Worm (Caenorhabditis elegans) whole organism, L1 larva: Measurements from ENCODE around the gene dhs-6.
A peak's percentile ranks its signal among the peaks of the same experiment; 100 is the strongest.
"Not testable (repeated sequence)": the region's sequence is repeated elsewhere in the genome, so short reads cannot be mapped to it uniquely, and the experiment has no call there.

ENCODE experiments used
- C04F5.9 ChIP-seq: sonication (generic microtip); optimal IDR thresholded peaks from 2 replicates; lab custom pipeline; 2016; ENCODE audit warnings: missing genetic modification characterization, missing compliant biosample characterization
- C16A3.4 ChIP-seq: fragments of 150-350 bp; optimal IDR thresholded peaks from 2 replicates; lab custom pipeline; 2014; ENCODE audit warnings: missing biosample characterization, missing genetic modification characterization
- C34B4.2 ChIP-seq: sonication (generic microtip); optimal IDR thresholded peaks from 2 replicates; lab custom pipeline; 2017; ENCODE audit warnings: mild to moderate bottlenecking, missing genetic modification characterization, missing compliant biosample characterization
- ceh-82 ChIP-seq, 3 experiments: fragments of 150-350 bp in 1 of 3; sonication (generic microtip) in 2 of 3; optimal IDR thresholded peaks; 2 replicates each; lab custom pipeline; 2014 to 2017; ENCODE audit warnings: missing biosample characterization in 3 of 3, missing genetic modification characterization in 3 of 3
- ces-1 ChIP-seq: fragments of 150-350 bp; optimal IDR thresholded peaks from 2 replicates; lab custom pipeline; 2014; ENCODE audit warnings: missing biosample characterization, missing genetic modification reagents, missing genetic modification characterization
- dpl-1 ChIP-seq, 3 experiments: fragments of 150-350 bp in 2 of 3; sonication (generic microtip) in 1 of 3; optimal IDR thresholded peaks; 2 replicates each; lab custom pipeline; 2014 to 2017; ENCODE audit warnings: missing biosample characterization in 3 of 3, missing genetic modification characterization in 3 of 3, missing genetic modification reagents in 3 of 3
- efl-1 ChIP-seq, 4 experiments: fragments of 150-350 bp; optimal IDR thresholded peaks in 3 of 4; peaks in 1 of 4; 1 replicate in 1 of 4; 2 replicates in 3 of 4; lab custom pipeline; 2014; ENCODE audit warnings: missing biosample characterization in 2 of 4, missing genetic modification characterization in 2 of 4, missing genetic modification reagents in 2 of 4
- efl-3 ChIP-seq: fragments of 200-800 bp; sonication (Bioruptor generic); optimal IDR thresholded peaks from 2 replicates; lab custom pipeline; 2018; ENCODE audit warnings: mild to moderate bottlenecking, missing genetic modification characterization, missing compliant biosample characterization
- elt-2 ChIP-seq: sonication (generic microtip); optimal IDR thresholded peaks from 2 replicates; lab custom pipeline; 2016; ENCODE audit warnings: missing genetic modification characterization, mild to moderate bottlenecking, inconsistent platforms, missing compliant biosample characterization, missing genetic modification reagents
- elt-3 ChIP-seq, 6 experiments: fragments of 150-350 bp in 1 of 6; sonication (generic microtip); optimal IDR thresholded peaks; 2 replicates each; lab custom pipeline; 2017 to 2018; ENCODE audit warnings: missing biosample characterization in 6 of 6, missing genetic modification characterization in 6 of 6, inconsistent platforms in 1 of 6
- fkh-4 ChIP-seq: sonication (generic microtip); optimal IDR thresholded peaks from 2 replicates; lab custom pipeline; 2016; ENCODE audit warnings: missing compliant biosample characterization, missing genetic modification characterization, borderline replicate concordance
- fos-1 ChIP-seq: fragments of 150-350 bp; optimal IDR thresholded peaks from 2 replicates; lab custom pipeline; 2014; ENCODE audit warnings: missing biosample characterization, missing genetic modification characterization
- grh-1 ChIP-seq: fragments of 200-800 bp; sonication (Bioruptor generic); IDR thresholded peaks from 2 replicates; pipeline ENCODE4 v1.3.6; 2022; ENCODE audit warnings: missing genetic modification reagents, missing genetic modification characterization, missing compliant biosample characterization
- hlh-17 ChIP-seq: fragments of 200-800 bp; sonication (Bioruptor generic); optimal IDR thresholded peaks from 2 replicates; lab custom pipeline; 2018; ENCODE audit warnings: missing genetic modification characterization, mild to moderate bottlenecking, missing compliant biosample characterization, moderate library complexity, borderline replicate concordance
- hlh-4 ChIP-seq: sonication (generic microtip); optimal IDR thresholded peaks from 2 replicates; lab custom pipeline; 2016; ENCODE audit warnings: mild to moderate bottlenecking, missing genetic modification characterization, missing compliant biosample characterization
- irx-1 ChIP-seq: sonication (generic microtip); optimal IDR thresholded peaks from 2 replicates; lab custom pipeline; 2016; ENCODE audit warnings: missing genetic modification characterization, missing compliant biosample characterization
- jun-1 ChIP-seq: fragments of 150-350 bp; optimal IDR thresholded peaks from 2 replicates; lab custom pipeline; 2014; ENCODE audit warnings: missing biosample characterization, missing genetic modification reagents, missing genetic modification characterization
- lin-13 ChIP-seq: fragments of 150-350 bp; optimal IDR thresholded peaks from 2 replicates; lab custom pipeline; 2014; ENCODE audit warnings: missing biosample characterization, missing genetic modification reagents, missing genetic modification characterization
- lin-35 ChIP-seq, 2 experiments: fragments of 150-350 bp; optimal IDR thresholded peaks; 2 replicates each; lab custom pipeline; 2014; ENCODE audit warnings: missing biosample characterization in 2 of 2, missing genetic modification characterization in 2 of 2, missing genetic modification reagents in 2 of 2
- mdl-1 ChIP-seq, 2 experiments: fragments of 150-350 bp; optimal IDR thresholded peaks; 2 replicates each; lab custom pipeline; 2014 to 2017; ENCODE audit warnings: missing biosample characterization in 2 of 2, missing genetic modification characterization in 2 of 2, inconsistent platforms in 1 of 2
- nhr-11 ChIP-seq: fragments of 150-350 bp; optimal IDR thresholded peaks from 2 replicates; lab custom pipeline; 2014; ENCODE audit warnings: missing biosample characterization, missing genetic modification characterization
- nhr-20 ChIP-seq: sonication (generic microtip); optimal IDR thresholded peaks from 2 replicates; lab custom pipeline; 2016; ENCODE audit warnings: mild to moderate bottlenecking, missing genetic modification characterization, missing compliant biosample characterization
- nhr-237 ChIP-seq: fragments of 150-350 bp; optimal IDR thresholded peaks from 2 replicates; lab custom pipeline; 2014; ENCODE audit warnings: missing biosample characterization, missing genetic modification characterization
- nhr-28 ChIP-seq: fragments of 150-350 bp; optimal IDR thresholded peaks from 2 replicates; lab custom pipeline; 2014; ENCODE audit warnings: missing biosample characterization, missing genetic modification characterization
- nhr-47 ChIP-seq: sonication (generic microtip); optimal IDR thresholded peaks from 2 replicates; lab custom pipeline; 2016; ENCODE audit warnings: mild to moderate bottlenecking, missing genetic modification characterization, moderate library complexity, missing compliant biosample characterization
- nhr-71 ChIP-seq: sonication (generic microtip); optimal IDR thresholded peaks from 2 replicates; lab custom pipeline; 2016; ENCODE audit warnings: mild to moderate bottlenecking, missing genetic modification characterization, moderate library complexity, missing compliant biosample characterization
- nhr-77 ChIP-seq: fragments of 150-350 bp; optimal IDR thresholded peaks from 2 replicates; lab custom pipeline; 2014; ENCODE audit warnings: missing biosample characterization, missing genetic modification characterization
- nhr-84 ChIP-seq: sonication (generic microtip); optimal IDR thresholded peaks from 2 replicates; lab custom pipeline; 2017; ENCODE audit warnings: missing biosample characterization, missing genetic modification characterization
- nhr-85 ChIP-seq: sonication (generic microtip); peaks from one replicate; lab custom pipeline; 2016; ENCODE audit warnings: missing genetic modification characterization, inconsistent platforms, missing compliant biosample characterization
- nhr-90 ChIP-seq: sonication (generic microtip); optimal IDR thresholded peaks from 2 replicates; lab custom pipeline; 2016; ENCODE audit warnings: mild to moderate bottlenecking, missing genetic modification characterization, missing compliant biosample characterization; ENCODE audit not compliant: poor library complexity
- pqm-1 ChIP-seq: sonication (generic microtip); optimal IDR thresholded peaks from 3 replicates; lab custom pipeline; 2017; ENCODE audit warnings: missing biosample characterization, missing genetic modification characterization
- snpc-4 ChIP-seq: fragments of 150-350 bp; optimal IDR thresholded peaks from 2 replicates; lab custom pipeline; 2014; ENCODE audit warnings: missing biosample characterization, missing genetic modification characterization
- snu-23 ChIP-seq: sonication (generic microtip); optimal IDR thresholded peaks from 2 replicates; lab custom pipeline; 2016; ENCODE audit warnings: missing genetic modification characterization, missing compliant biosample characterization
- sox-4 ChIP-seq: sonication (generic microtip); optimal IDR thresholded peaks from 2 replicates; lab custom pipeline; 2016; ENCODE audit warnings: missing genetic modification characterization, missing compliant biosample characterization
- tbx-2 ChIP-seq: sonication (generic microtip); optimal IDR thresholded peaks from 2 replicates; lab custom pipeline; 2016; ENCODE audit warnings: missing genetic modification characterization, missing compliant biosample characterization
- unc-30 ChIP-seq: sonication (generic microtip); optimal IDR thresholded peaks from 2 replicates; lab custom pipeline; 2017; ENCODE audit warnings: missing biosample characterization, missing genetic modification characterization
- unc-98 ChIP-seq: fragments of 200-800 bp; sonication (Bioruptor generic); IDR thresholded peaks from 2 replicates; pipeline ENCODE4 v1.3.6; 2022; ENCODE audit warnings: missing genetic modification characterization, missing compliant biosample characterization
- zag-1 ChIP-seq: fragments of 150-350 bp; optimal IDR thresholded peaks from 2 replicates; lab custom pipeline; 2014; ENCODE audit warnings: missing biosample characterization, missing genetic modification characterization
- zip-4 ChIP-seq: fragments of 200-800 bp; sonication (Bioruptor generic); optimal IDR thresholded peaks from 2 replicates; lab custom pipeline; 2018; ENCODE audit warnings: mild to moderate bottlenecking, missing genetic modification characterization, moderate library complexity, missing compliant biosample characterization
- ztf-4 ChIP-seq: fragments of 150-350 bp; optimal IDR thresholded peaks from 2 replicates; lab custom pipeline; 2014; ENCODE audit warnings: missing biosample characterization, missing genetic modification characterization

Gene dhs-6

DNA sequence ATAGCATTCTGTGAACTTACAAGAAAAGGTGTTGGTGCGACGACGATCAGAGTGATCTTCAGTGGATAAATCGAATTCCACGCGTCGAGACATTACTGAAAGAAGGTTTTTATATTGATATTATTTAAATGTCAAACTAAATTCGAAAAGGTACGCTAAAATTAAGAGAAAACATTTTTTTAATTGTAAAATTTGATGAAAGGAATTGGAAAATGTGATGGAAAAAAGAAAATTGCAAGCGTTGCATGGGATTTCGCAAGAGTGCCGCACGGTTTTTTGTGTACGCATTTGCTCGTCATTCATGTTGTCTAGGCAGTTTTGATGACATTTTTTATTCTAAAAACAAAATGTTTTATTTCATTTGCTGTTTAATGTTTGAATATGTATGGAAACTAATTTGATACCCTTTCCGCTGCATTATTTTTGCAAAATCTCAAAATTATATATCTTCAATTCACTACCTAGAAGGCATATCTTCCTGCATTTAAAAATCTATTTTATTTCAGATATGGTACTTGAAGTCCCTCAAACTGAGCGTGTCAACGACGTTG, 11.8 kb upstream of the dhs-6 start, which contains the start of the genes F59E12.6 and npl-4.1:
TSS of gene F59E12.6 (minus strand) at position 101 of the 551 bp plus-strand sequence.
TSS of gene npl-4.1 (plus strand) at position 501 of the 551 bp plus-strand sequence.
- TF ChIP-seq ces-1 (GFP tag; lab: Kevin White, UChicago); nhr-28 (tag; lab: Kevin White, UChicago); unc-30 (tag; lab: Kevin White, UChicago): not testable (repeated sequence)

DNA sequence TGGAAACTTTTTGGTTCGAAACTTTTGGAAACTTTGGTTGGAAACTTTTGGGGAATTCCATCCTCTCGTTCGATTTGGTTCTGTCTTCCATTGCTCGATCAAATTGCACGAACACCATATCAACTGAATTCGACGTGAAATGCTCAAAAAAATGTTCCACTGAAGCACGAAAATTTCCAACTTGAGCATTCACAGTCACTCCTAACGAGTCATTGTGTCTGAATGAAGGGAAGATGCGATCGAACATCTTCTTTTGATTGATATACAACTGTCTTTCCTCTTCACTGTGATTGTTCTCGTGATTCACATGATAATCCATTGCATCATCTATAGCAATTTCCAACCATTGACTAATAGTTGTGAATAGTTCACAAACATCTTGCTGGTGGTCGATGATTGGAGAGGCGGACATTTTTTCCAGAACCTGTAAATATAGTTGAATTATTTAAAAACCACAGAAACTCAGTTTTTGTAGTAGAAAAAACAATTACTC, 9.3 kb upstream of the dhs-6 start, which contains the start of gene F59E12.15:
TSS of gene F59E12.15 (minus strand) at position 51 of the 493 bp plus-strand sequence.
- TF ChIP-seq nhr-85 (tag; lab: Kevin White, UChicago), result no peak
- no peak for TF ChIP-seq elt-3 (tag; optimal IDR thresholded peaks at IDR 0.05; lab: Kevin White, UChicago)
- no peak for TF ChIP-seq snu-23 (GFP tag; lab: Kevin White, UChicago)
- TF ChIP-seq elt-2 (tag; lab: Kevin White, UChicago), result no peak

DNA sequence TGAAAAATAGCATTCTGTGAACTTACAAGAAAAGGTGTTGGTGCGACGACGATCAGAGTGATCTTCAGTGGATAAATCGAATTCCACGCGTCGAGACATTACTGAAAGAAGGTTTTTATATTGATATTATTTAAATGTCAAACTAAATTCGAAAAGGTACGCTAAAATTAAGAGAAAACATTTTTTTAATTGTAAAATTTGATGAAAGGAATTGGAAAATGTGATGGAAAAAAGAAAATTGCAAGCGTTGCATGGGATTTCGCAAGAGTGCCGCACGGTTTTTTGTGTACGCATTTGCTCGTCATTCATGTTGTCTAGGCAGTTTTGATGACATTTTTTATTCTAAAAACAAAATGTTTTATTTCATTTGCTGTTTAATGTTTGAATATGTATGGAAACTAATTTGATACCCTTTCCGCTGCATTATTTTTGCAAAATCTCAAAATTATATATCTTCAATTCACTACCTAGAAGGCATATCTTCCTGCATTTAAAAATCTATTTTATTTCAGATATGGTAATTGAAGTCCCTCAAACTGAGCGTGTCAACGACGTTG, 3.3 kb upstream of the dhs-6 start, which contains the start of the genes eif-3.L and npl-4.2:
TSS of gene eif-3.L (minus strand) at position 101 of the 557 bp plus-strand sequence.
TSS of gene npl-4.2 (plus strand) at position 507 of the 557 bp plus-strand sequence.
- not testable (repeated sequence) for TF ChIP-seq nhr-11 (tag; lab: Kevin White, UChicago); grh-1 (GFP tag; lab: Robert Waterston, UW); nhr-77 (tag; lab: Kevin White, UChicago)
- TF ChIP-seq, all 84 proteins: peak for 0; not testable (repeated sequence) for 84

DNA sequence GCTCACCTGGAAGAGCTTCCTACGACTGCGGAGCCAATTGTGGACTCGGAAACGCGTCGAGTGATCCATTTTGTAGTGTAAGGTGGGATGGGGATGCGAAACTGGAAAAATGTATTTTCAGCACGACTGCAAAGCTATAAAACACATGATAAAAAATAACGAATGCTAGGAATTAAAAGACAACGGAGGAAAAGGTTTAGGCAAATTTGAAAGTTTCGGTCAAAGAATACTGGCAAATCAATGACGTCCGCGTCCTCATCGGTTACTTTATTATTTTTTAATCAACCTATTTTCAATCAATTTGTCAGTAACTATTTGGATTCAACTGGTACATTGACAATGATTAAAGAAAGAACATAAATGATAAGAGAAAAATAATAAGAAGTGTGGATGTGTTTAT, 11.4 kb downstream of the dhs-6 start, which contains the start of gene C17G10.7:
TSS of gene C17G10.7 (minus strand) at position 101 of the 400 bp plus-strand sequence.
- TF ChIP-seq C34B4.2 (tag; lab: Kevin White, UChicago) (no peak), nhr-84 (tag; lab: Kevin White, UChicago) (no peak), jun-1 (no peak), nhr-77 (tag; lab: Kevin White, UChicago) (no peak), zip-4 (GFP tag; lab: Kevin White, UChicago) (no peak), sox-4 (tag; lab: Kevin White, UChicago) (no peak)

DNA sequence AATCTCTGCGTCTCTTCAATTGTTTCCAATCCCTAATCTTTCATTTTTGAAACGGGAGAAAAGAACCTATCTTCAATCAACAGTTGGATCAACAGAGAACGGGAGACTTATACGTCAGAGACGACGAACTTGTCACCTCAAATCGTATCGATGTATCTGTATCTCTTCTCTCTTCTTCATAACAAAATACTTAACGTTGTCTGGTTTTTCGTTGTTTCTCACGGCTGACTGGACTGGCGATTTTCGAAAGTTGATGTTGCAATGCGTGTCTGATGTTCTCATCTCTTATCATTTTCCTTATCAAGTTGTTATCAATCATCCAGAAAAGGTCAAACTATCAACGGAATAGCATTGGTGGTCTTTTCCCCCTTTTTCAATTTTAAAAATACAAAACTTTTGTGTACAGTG, 13.6 kb downstream of the dhs-6 start:
- TF ChIP-seq mdl-1 (tag; optimal IDR thresholded peaks at IDR 0.05; lab: Kevin White, UChicago), result peak in 1 of 2 experiments; percentile 20
- peak; percentile 82 for TF ChIP-seq grh-1 (GFP tag; lab: Robert Waterston, UW)
- TF ChIP-seq C04F5.9 (tag; lab: Kevin White, UChicago), result no peak
- TF ChIP-seq snu-23 (GFP tag; lab: Kevin White, UChicago), result peak; percentile 89
- no peak for TF ChIP-seq unc-30 (tag; lab: Kevin White, UChicago)
- peak; percentile 76 to 99 (median 89) for TF ChIP-seq elt-3 (tag; optimal IDR thresholded peaks at IDR 0.05; lab: Kevin White, UChicago)
- peak; percentile 57 for TF ChIP-seq ztf-4 (tag; lab: Kevin White, UChicago)
- TF ChIP-seq C16A3.4 (tag; lab: Kevin White, UChicago), result peak; percentile 56
- no peak for TF ChIP-seq zag-1 (tag; lab: Kevin White, UChicago)
- TF ChIP-seq irx-1 (tag; lab: Kevin White, UChicago), result peak; percentile 56
- peak in 2 of 3 experiments; percentile 5 to 30 for TF ChIP-seq dpl-1 (GFP tag; optimal IDR thresholded peaks at IDR 0.05; lab: Kevin White, UChicago)
- peak; percentile 31 for TF ChIP-seq nhr-237 (tag; lab: Kevin White, UChicago)
- no peak for TF ChIP-seq unc-98 (GFP tag; lab: Robert Waterston, UW)
- peak; percentile 100 for TF ChIP-seq nhr-85 (tag; lab: Kevin White, UChicago)
- peak; percentile 11 to 38 for TF ChIP-seq efl-1 (optimal IDR thresholded peaks at IDR 0.05; lab: Kevin White, UChicago)
- no peak for TF ChIP-seq efl-1 (GFP tag; optimal IDR thresholded peaks at IDR 0.05 in 1 of 2; lab: Kevin White, UChicago)
- no peak for TF ChIP-seq hlh-17 (GFP tag; lab: Kevin White, UChicago)
- peak; percentile 3 for TF ChIP-seq snpc-4 (tag; lab: Kevin White, UChicago)
- TF ChIP-seq nhr-20 (tag; lab: Kevin White, UChicago), result peak; percentile 93
- TF ChIP-seq fos-1, result no peak
- no peak for TF ChIP-seq hlh-4 (tag; lab: Kevin White, UChicago)
- peak in 1 of 2 experiments; percentile 66 for TF ChIP-seq lin-35 (GFP tag; optimal IDR thresholded peaks at IDR 0.05; lab: Kevin White, UChicago)
- peak; percentile 87 for TF ChIP-seq nhr-71
- peak; percentile 55 for TF ChIP-seq nhr-47 (tag; lab: Kevin White, UChicago)
- TF ChIP-seq lin-13 (GFP tag; lab: Kevin White, UChicago), result peak; percentile 3
- TF ChIP-seq nhr-90 (tag; lab: Kevin White, UChicago), result peak; percentile 72
- no peak for TF ChIP-seq pqm-1 (tag; lab: Kevin White, UChicago)
- TF ChIP-seq elt-2 (tag; lab: Kevin White, UChicago), result peak; percentile 88
- no peak for TF ChIP-seq efl-3 (GFP tag; lab: Kevin White, UChicago)
- peak in 2 of 3 experiments; percentile 1 to 4 for TF ChIP-seq ceh-82 (tag; optimal IDR thresholded peaks at IDR 0.05; lab: Kevin White, UChicago)
- TF ChIP-seq fkh-4 (tag; lab: Kevin White, UChicago), result no peak
- TF ChIP-seq tbx-2 (tag; lab: Kevin White, UChicago), result peak; percentile 74
